Fruit fly (Drosophila melanogaster) whole organism, pupa: ENCODE data around the gene CG31601.

Experiments used
- CG10348 ChIP-seq: fragments of 200-800 bp; sonication (Bioruptor generic); IDR thresholded peaks from 2 replicates; pipeline ENCODE4 v1.3.6; 2022; ENCODE audit warnings: missing biosample characterization, missing genetic modification characterization
- CG12605 ChIP-seq: fragments of 200-800 bp; sonication (Bioruptor generic); IDR thresholded peaks from 2 replicates; pipeline ENCODE4 v1.3.6; 2022; ENCODE audit warnings: missing biosample characterization, missing genetic modification characterization
- CG13204 ChIP-seq: fragments of 200-800 bp; sonication (Bioruptor generic); optimal IDR thresholded peaks from 2 replicates; lab custom pipeline; 2018; ENCODE audit warnings: missing biosample characterization, mild to moderate bottlenecking, missing genetic modification characterization, moderate library complexity
- CG14655 ChIP-seq: fragments of 200-800 bp; sonication (Bioruptor generic); optimal IDR thresholded peaks from 3 replicates; lab custom pipeline; 2017; ENCODE audit warnings: mild to moderate bottlenecking, missing biosample characterization, missing genetic modification reagents, missing genetic modification characterization
- CG15710 ChIP-seq: fragments of 200-800 bp; sonication (Bioruptor generic); optimal IDR thresholded peaks from 2 replicates; lab custom pipeline; 2018; ENCODE audit warnings: missing biosample characterization, mild to moderate bottlenecking, missing genetic modification characterization, moderate library complexity
- CG17806 ChIP-seq: fragments of 200-800 bp; sonication (Bioruptor generic); optimal IDR thresholded peaks from 2 replicates; lab custom pipeline; 2018; ENCODE audit warnings: missing biosample characterization, mild to moderate bottlenecking, missing genetic modification characterization, moderate library complexity
- CG32121 ChIP-seq: fragments of 200-800 bp; sonication (Bioruptor generic); IDR thresholded peaks from 2 replicates; pipeline ENCODE4 v1.3.6; 2022; ENCODE audit warnings: missing biosample characterization, missing genetic modification characterization
- CG34367 ChIP-seq: fragments of 200-800 bp; sonication (Bioruptor generic); optimal IDR thresholded peaks from 2 replicates; lab custom pipeline; 2018; ENCODE audit warnings: missing biosample characterization, mild to moderate bottlenecking, missing genetic modification characterization
- CG4496 ChIP-seq: fragments of 200-800 bp; sonication (Bioruptor generic); IDR thresholded peaks from 3 replicates; pipeline ENCODE4 v1.3.6; 2022; ENCODE audit warnings: missing biosample characterization, missing genetic modification characterization
- CG8159 ChIP-seq: fragments of 200-800 bp; sonication (Bioruptor generic); optimal IDR thresholded peaks from 3 replicates; lab custom pipeline; 2018; ENCODE audit warnings: missing biosample characterization, mild to moderate bottlenecking, missing genetic modification characterization, moderate library complexity
- CG8301 ChIP-seq: fragments of 200-800 bp; sonication (Bioruptor generic); optimal IDR thresholded peaks from 2 replicates; lab custom pipeline; 2018; ENCODE audit warnings: missing biosample characterization, mild to moderate bottlenecking, missing genetic modification characterization
- CG9948 ChIP-seq: fragments of 200-800 bp; sonication (Bioruptor generic); optimal IDR thresholded peaks from 2 replicates; lab custom pipeline; 2018; ENCODE audit warnings: missing biosample characterization, mild to moderate bottlenecking, missing genetic modification characterization, moderate library complexity
- D1 ChIP-seq: fragments of 200-800 bp; sonication (Bioruptor generic); optimal IDR thresholded peaks from 2 replicates; lab custom pipeline; 2018; ENCODE audit warnings: missing biosample characterization, mild to moderate bottlenecking, missing genetic modification characterization, moderate library complexity
- EcR ChIP-seq: fragments of 200-800 bp; sonication (Bioruptor generic); optimal IDR thresholded peaks from 3 replicates; lab custom pipeline; 2019; ENCODE audit warnings: missing biosample characterization, missing genetic modification characterization, mild to moderate bottlenecking, moderate library complexity, missing genetic modification reagents
- Ets98B ChIP-seq: fragments of 200-800 bp; sonication (Bioruptor generic); IDR thresholded peaks from 2 replicates; pipeline ENCODE4 v1.3.6; 2022; ENCODE audit warnings: missing biosample characterization, missing genetic modification characterization
- Pif1A ChIP-seq: fragments of 200-800 bp; sonication (Bioruptor generic); optimal IDR thresholded peaks from 3 replicates; lab custom pipeline; 2016; ENCODE audit warnings: missing biosample characterization, missing genetic modification characterization
- Pif1B ChIP-seq: fragments of 200-800 bp; sonication (Bioruptor generic); optimal IDR thresholded peaks from 3 replicates; lab custom pipeline; 2016; ENCODE audit warnings: missing biosample characterization, missing genetic modification characterization
- Snoo ChIP-seq: fragments of 200-800 bp; sonication (Bioruptor generic); optimal IDR thresholded peaks from 3 replicates; lab custom pipeline; 2017; ENCODE audit warnings: missing biosample characterization, mild to moderate bottlenecking, missing genetic modification characterization, inconsistent platforms
- fd96Ca ChIP-seq: fragments of 200-800 bp; sonication (Bioruptor generic); IDR thresholded peaks from 3 replicates; pipeline ENCODE4 v1.3.6; 2022; ENCODE audit warnings: missing biosample characterization, missing genetic modification characterization
- gl ChIP-seq: fragments of 200-800 bp; sonication (Bioruptor generic); optimal IDR thresholded peaks from 2 replicates; lab custom pipeline; 2018; ENCODE audit warnings: missing biosample characterization, mild to moderate bottlenecking, missing genetic modification characterization
- rn ChIP-seq: fragments of 200-800 bp; sonication (Bioruptor generic); IDR thresholded peaks from 2 replicates; pipeline ENCODE4 v1.3.6; 2022; ENCODE audit warnings: missing biosample characterization, missing genetic modification characterization

The CG31601 gene

dm6 chr2L:22043777-22044176, at the start of gene CG31601:
Gene CG31601, minus strand, starts transcription at chr2L:22043877.
- TF ChIP-seq CG34367 (no peak), CG8159 (tag; lab: Kevin White, UChicago) (no peak)
- TF ChIP-seq, all 21 proteins: peak for 0

- TF ChIP-seq CG34367 (no peak), CG17806 (tag; lab: Kevin White, UChicago) (no peak), fd96Ca (GFP tag; lab: Robert Waterston, UW) (no peak), CG14655 (no peak), rn (GFP tag; lab: Robert Waterston, UW) (no peak), CG4496 (GFP tag; lab: Robert Waterston, UW) (no peak), CG8159 (tag; lab: Kevin White, UChicago) (no peak), Pif1A (no peak), EcR (GFP tag; lab: Kevin White, UChicago) (no peak), CG8301 (tag; lab: Kevin White, UChicago) (no peak), Snoo (tag; lab: Kevin White, UChicago) (no peak), CG9948 (no peak), CG32121 (GFP tag; lab: Robert Waterston, UW) (no peak), D1 (tag; lab: Kevin White, UChicago) (no peak), Pif1B (no peak), Ets98B (GFP tag; lab: Robert Waterston, UW) (no peak), CG12605 (GFP tag; lab: Robert Waterston, UW) (no peak), CG10348 (no peak), gl (tag; lab: Kevin White, UChicago) (no peak), CG13204 (no peak)
These were observed 35.7 kb upstream of the CG31601 start, which contains the start of gene ttm3 for dm6 chr2L:22079332-22079731. Gene ttm3, plus strand, starts transcription at chr2L:22079632.

- TF ChIP-seq Ets98B (GFP tag; lab: Robert Waterston, UW) (no peak), CG8159 (tag; lab: Kevin White, UChicago) (no peak), gl (tag; lab: Kevin White, UChicago) (no peak), CG9948 (no peak), Snoo (tag; lab: Kevin White, UChicago) (no peak), CG10348 (no peak), CG17806 (tag; lab: Kevin White, UChicago) (no peak), EcR (GFP tag; lab: Kevin White, UChicago) (no peak), CG8301 (tag; lab: Kevin White, UChicago) (no peak), Pif1A (no peak), CG12605 (GFP tag; lab: Robert Waterston, UW) (no peak), CG13204 (no peak)
These were observed 27.2 kb upstream of the CG31601 start, which contains the start of gene tplus3a for dm6 chr2L:22070844-22071243. Gene tplus3a, plus strand, starts transcription at chr2L:22071144.

dm6 chr2L:22065243-22065642, 21.6 kb upstream of the CG31601 start, which contains the start of gene CG42597:
Gene CG42597, minus strand, starts transcription at chr2L:22065343.
- TF ChIP-seq D1 (tag; lab: Kevin White, UChicago) (no peak), CG10348 (no peak), CG9948 (no peak), CG14655 (no peak), CG8301 (tag; lab: Kevin White, UChicago) (no peak), CG32121 (GFP tag; lab: Robert Waterston, UW) (no peak), Pif1A (no peak), CG12605 (GFP tag; lab: Robert Waterston, UW) (no peak), rn (GFP tag; lab: Robert Waterston, UW) (no peak), CG34367 (no peak), CG4496 (GFP tag; lab: Robert Waterston, UW) (no peak), fd96Ca (GFP tag; lab: Robert Waterston, UW) (no peak)

dm6 chr2L:22059852-22060251, 16.2 kb upstream of the CG31601 start:
- TF ChIP-seq CG9948 (no peak), gl (tag; lab: Kevin White, UChicago) (no peak), EcR (GFP tag; lab: Kevin White, UChicago) (no peak), fd96Ca (GFP tag; lab: Robert Waterston, UW) (no peak), Ets98B (GFP tag; lab: Robert Waterston, UW) (no peak), rn (GFP tag; lab: Robert Waterston, UW) (no peak), Pif1B (no peak), Pif1A (no peak), CG12605 (GFP tag; lab: Robert Waterston, UW) (no peak), CG13204 (no peak), CG34367 (no peak), D1 (tag; lab: Kevin White, UChicago) (no peak), CG8301 (tag; lab: Kevin White, UChicago) (no peak), CG8159 (tag; lab: Kevin White, UChicago) (no peak), CG4496 (GFP tag; lab: Robert Waterston, UW) (no peak)

dm6 chr2L:22054202-22054601, 10.5 kb upstream of the CG31601 start, which contains the start of gene CG34173:
Gene CG34173, minus strand, starts transcription at chr2L:22054302.
- TF ChIP-seq CG17806 (tag; lab: Kevin White, UChicago) = no peak
- no peak for TF ChIP-seq Snoo (tag; lab: Kevin White, UChicago)
- no peak for TF ChIP-seq CG14655
- TF ChIP-seq gl (tag; lab: Kevin White, UChicago) = no peak
- no peak for TF ChIP-seq CG8301 (tag; lab: Kevin White, UChicago)
- no peak for TF ChIP-seq Ets98B (GFP tag; lab: Robert Waterston, UW)
- TF ChIP-seq CG34367 = no peak
- no peak for TF ChIP-seq CG13204
- TF ChIP-seq CG32121 (GFP tag; lab: Robert Waterston, UW) = no peak
- TF ChIP-seq rn (GFP tag; lab: Robert Waterston, UW) = no peak

dm6 chr2L:22037560-22037959, 6.1 kb downstream of the CG31601 start, which contains the start of gene Grl40a:
Gene Grl40a, plus strand, starts transcription at chr2L:22037860.
- TF ChIP-seq CG10348 = no peak
- TF ChIP-seq CG4496 (GFP tag; lab: Robert Waterston, UW) = no peak
- no peak for TF ChIP-seq Snoo (tag; lab: Kevin White, UChicago)
- no peak for TF ChIP-seq fd96Ca (GFP tag; lab: Robert Waterston, UW)
- TF ChIP-seq CG14655 = no peak
- no peak for TF ChIP-seq EcR (GFP tag; lab: Kevin White, UChicago)
- TF ChIP-seq D1 (tag; lab: Kevin White, UChicago) = no peak
- no peak for TF ChIP-seq CG8159 (tag; lab: Kevin White, UChicago)
- TF ChIP-seq CG13204 = no peak
- no peak for TF ChIP-seq CG12605 (GFP tag; lab: Robert Waterston, UW)
- TF ChIP-seq rn (GFP tag; lab: Robert Waterston, UW) = no peak
- TF ChIP-seq gl (tag; lab: Kevin White, UChicago) = no peak
- no peak for TF ChIP-seq CG9948
- no peak for TF ChIP-seq CG34367
- TF ChIP-seq Pif1B = no peak
- no peak for TF ChIP-seq CG15710 (tag; lab: Kevin White, UChicago)
- no peak for TF ChIP-seq Ets98B (GFP tag; lab: Robert Waterston, UW)
- no peak for TF ChIP-seq Pif1A
- TF ChIP-seq CG32121 (GFP tag; lab: Robert Waterston, UW) = no peak
